Worm (Caenorhabditis elegans) whole organism, late embryonic: Measurements from ENCODE around the gene srd-30.

ENCODE experiments used
- C38D4.7 ChIP-seq: fragments of 200-800 bp; sonication (Bioruptor generic); optimal IDR thresholded peaks from 2 replicates; lab custom pipeline; 2018; ENCODE audit warnings: mild to moderate bottlenecking, missing genetic modification characterization, moderate library complexity, missing compliant biosample characterization
- F13H6.1 ChIP-seq: sonication (generic microtip); optimal IDR thresholded peaks from 2 replicates; lab custom pipeline; 2016; ENCODE audit warnings: missing genetic modification characterization, missing compliant biosample characterization
- K02D7.2 ChIP-seq: sonication (generic microtip); optimal IDR thresholded peaks from 2 replicates; lab custom pipeline; 2017; ENCODE audit warnings: mild to moderate bottlenecking, missing genetic modification characterization, missing compliant biosample characterization
- T23F11.4 ChIP-seq: fragments of 200-800 bp; sonication (Bioruptor generic); optimal IDR thresholded peaks from 2 replicates; lab custom pipeline; 2018; ENCODE audit warnings: mild to moderate bottlenecking, missing genetic modification characterization, missing compliant biosample characterization
- Y22D7AL.16 ChIP-seq: sonication (generic microtip); optimal IDR thresholded peaks from 2 replicates; lab custom pipeline; 2016; ENCODE audit warnings: missing genetic modification characterization, missing compliant biosample characterization
- ahr-1 ChIP-seq: sonication (generic microtip); optimal IDR thresholded peaks from 2 replicates; lab custom pipeline; 2016; ENCODE audit warnings: missing genetic modification characterization, missing compliant biosample characterization
- ceh-14 ChIP-seq: sonication (generic microtip); optimal IDR thresholded peaks from 2 replicates; lab custom pipeline; 2016; ENCODE audit warnings: missing genotype, missing genetic modification characterization, missing compliant biosample characterization
- ceh-2 ChIP-seq: sonication (generic microtip); optimal IDR thresholded peaks from 2 replicates; lab custom pipeline; 2016; ENCODE audit warnings: missing genotype, missing genetic modification characterization, missing compliant biosample characterization
- ceh-22 ChIP-seq: sonication (generic microtip); optimal IDR thresholded peaks from 2 replicates; lab custom pipeline; 2017; ENCODE audit warnings: missing biosample characterization, missing genetic modification characterization
- ceh-34 ChIP-seq: sonication (generic microtip); optimal IDR thresholded peaks from 2 replicates; lab custom pipeline; 2016; ENCODE audit warnings: mild to moderate bottlenecking, missing genetic modification characterization, missing compliant biosample characterization
- ceh-45 ChIP-seq: fragments of 200-800 bp; sonication (Bioruptor generic); IDR thresholded peaks from 2 replicates; pipeline ENCODE4 v1.3.6; 2022; ENCODE audit warnings: missing genetic modification reagents, missing genetic modification characterization, missing compliant biosample characterization
- ceh-48 ChIP-seq: sonication (generic microtip); optimal IDR thresholded peaks from 2 replicates; lab custom pipeline; 2016; ENCODE audit warnings: missing genetic modification characterization, inconsistent platforms, missing compliant biosample characterization
- ceh-6 ChIP-seq: fragments of 200-800 bp; sonication (Bioruptor generic); optimal IDR thresholded peaks from 2 replicates; lab custom pipeline; 2018; ENCODE audit warnings: mild to moderate bottlenecking, missing genetic modification characterization, missing compliant biosample characterization
- che-1 ChIP-seq: sonication (generic microtip); optimal IDR thresholded peaks from 2 replicates; lab custom pipeline; 2016; ENCODE audit warnings: mild to moderate bottlenecking, missing genetic modification characterization, missing compliant biosample characterization
- dmd-4 ChIP-seq: sonication (generic microtip); optimal IDR thresholded peaks from 2 replicates; lab custom pipeline; 2016; ENCODE audit warnings: borderline replicate concordance, missing genetic modification characterization, missing compliant biosample characterization
- dve-1 ChIP-seq: sonication (generic microtip); optimal IDR thresholded peaks from 2 replicates; lab custom pipeline; 2017; ENCODE audit warnings: antibody characterized with exemption, mild to moderate bottlenecking, missing genetic modification characterization, missing compliant biosample characterization
- elt-4 ChIP-seq: sonication (generic microtip); optimal IDR thresholded peaks from 2 replicates; lab custom pipeline; 2016; ENCODE audit warnings: missing genetic modification characterization, missing compliant biosample characterization
- ets-4 ChIP-seq: sonication (generic microtip); optimal IDR thresholded peaks from 2 replicates; lab custom pipeline; 2016; ENCODE audit warnings: missing genetic modification characterization, missing compliant biosample characterization
- fkh-10 ChIP-seq: fragments of 150-350 bp; optimal IDR thresholded peaks from 2 replicates; lab custom pipeline; 2014; ENCODE audit warnings: missing biosample characterization, missing genetic modification reagents, missing genetic modification characterization
- hlh-13 ChIP-seq: fragments of 200-800 bp; sonication (Bioruptor generic); optimal IDR thresholded peaks from 2 replicates; lab custom pipeline; 2018; ENCODE audit warnings: mild to moderate bottlenecking, missing genetic modification characterization, missing compliant biosample characterization
- hlh-30 ChIP-seq: sonication (generic microtip); optimal IDR thresholded peaks from 2 replicates; lab custom pipeline; 2017; ENCODE audit warnings: antibody characterized with exemption, missing genetic modification characterization, missing compliant biosample characterization; ENCODE audit not compliant: insufficient read depth
- lim-6 ChIP-seq: sonication (generic microtip); optimal IDR thresholded peaks from 2 replicates; lab custom pipeline; 2016; ENCODE audit warnings: missing genetic modification characterization, missing compliant biosample characterization
- mec-3 ChIP-seq: sonication (generic microtip); optimal IDR thresholded peaks from 2 replicates; lab custom pipeline; 2016; ENCODE audit warnings: borderline replicate concordance, missing genetic modification characterization, missing compliant biosample characterization
- nfya-1 ChIP-seq: sonication (generic microtip); optimal IDR thresholded peaks from 2 replicates; lab custom pipeline; 2017; ENCODE audit warnings: missing genetic modification characterization, mild to moderate bottlenecking, missing compliant biosample characterization, antibody characterized with exemption, moderate library complexity
- nhr-11 ChIP-seq: fragments of 150-350 bp; optimal IDR thresholded peaks from 2 replicates; lab custom pipeline; 2014; ENCODE audit warnings: missing biosample characterization, missing genetic modification characterization
- odd-2 ChIP-seq: sonication (generic microtip); optimal IDR thresholded peaks from 2 replicates; lab custom pipeline; 2017; ENCODE audit warnings: antibody characterized with exemption, mild to moderate bottlenecking, missing genetic modification characterization, missing compliant biosample characterization
- pat-9 ChIP-seq: fragments of 200-800 bp; sonication (Bioruptor generic); optimal IDR thresholded peaks from 2 replicates; lab custom pipeline; 2018; ENCODE audit warnings: mild to moderate bottlenecking, missing genetic modification characterization, moderate library complexity, missing compliant biosample characterization
- pqm-1 ChIP-seq: sonication (generic microtip); optimal IDR thresholded peaks from 2 replicates; lab custom pipeline; 2016; ENCODE audit warnings: missing genetic modification characterization, missing compliant biosample characterization
- pros-1 ChIP-seq: fragments of 150-350 bp; optimal IDR thresholded peaks from 2 replicates; lab custom pipeline; 2014; ENCODE audit warnings: missing biosample characterization, missing genetic modification reagents, missing genetic modification characterization
- sdc-2 ChIP-seq: sonication (generic microtip); optimal IDR thresholded peaks from 2 replicates; lab custom pipeline; 2016; ENCODE audit warnings: missing genotype, missing genetic modification characterization, missing compliant biosample characterization
- sox-4 ChIP-seq: sonication (generic microtip); optimal IDR thresholded peaks from 2 replicates; lab custom pipeline; 2017; ENCODE audit warnings: mild to moderate bottlenecking, missing genetic modification characterization, inconsistent platforms, missing compliant biosample characterization
- syd-9 ChIP-seq: sonication (generic microtip); optimal IDR thresholded peaks from 2 replicates; lab custom pipeline; 2016; ENCODE audit warnings: mild to moderate bottlenecking, missing genetic modification characterization, moderate library complexity, missing compliant biosample characterization
- tbx-7 ChIP-seq: sonication (generic microtip); optimal IDR thresholded peaks from 2 replicates; lab custom pipeline; 2016; ENCODE audit warnings: missing genotype, missing genetic modification characterization, missing compliant biosample characterization
- ttx-3 ChIP-seq: sonication (generic microtip); optimal IDR thresholded peaks from 2 replicates; lab custom pipeline; 2016; ENCODE audit warnings: missing genetic modification reagents, missing genetic modification characterization, missing compliant biosample characterization
- unc-3 ChIP-seq, 2 experiments: fragments of 200-800 bp in 1 of 2; sonication (Bioruptor generic) in 1 of 2; sonication (generic microtip) in 1 of 2; conservative IDR thresholded peaks in 1 of 2; optimal IDR thresholded peaks in 1 of 2; 2 replicates each; pipeline versions ENCODE4 v1.3.6 to Lab custom; 2016 to 2022; ENCODE audit warnings: missing compliant biosample characterization in 2 of 2, missing genetic modification characterization in 2 of 2, missing genetic modification reagents in 1 of 2
- unc-42 ChIP-seq: sonication (generic microtip); optimal IDR thresholded peaks from 2 replicates; lab custom pipeline; 2016; ENCODE audit warnings: missing genotype, missing genetic modification characterization, missing compliant biosample characterization
- unc-86 ChIP-seq: sonication (generic microtip); optimal IDR thresholded peaks from 2 replicates; lab custom pipeline; 2016; ENCODE audit warnings: missing genetic modification characterization, missing compliant biosample characterization
- zip-5 ChIP-seq: sonication (generic microtip); optimal IDR thresholded peaks from 2 replicates; lab custom pipeline; 2016; ENCODE audit warnings: missing genetic modification characterization, missing compliant biosample characterization
- ztf-16 ChIP-seq: sonication (generic microtip); optimal IDR thresholded peaks from 2 replicates; lab custom pipeline; 2017; ENCODE audit warnings: missing genetic modification characterization, missing compliant biosample characterization

Gene srd-30

ce11 chrV:7600149-7600548, 29.5 kb upstream of the srd-30 start, which contains the start of gene C50E3.9:
TSS of gene C50E3.9 (minus strand) at chrV:7600249.
- no peak for TF ChIP-seq T23F11.4 (GFP tag; lab: Kevin White, UChicago)
- TF ChIP-seq Y22D7AL.16 (tag; lab: Kevin White, UChicago) = no peak
- no peak for TF ChIP-seq odd-2
- no peak for TF ChIP-seq dmd-4 (tag; lab: Kevin White, UChicago)
- TF ChIP-seq F13H6.1 (tag; lab: Kevin White, UChicago) = no peak
- no peak for TF ChIP-seq ahr-1 (tag; lab: Kevin White, UChicago)
- no peak for TF ChIP-seq unc-3 (GFP tag; conservative IDR thresholded peaks at IDR 0.05; lab: Robert Waterston, UW)
- TF ChIP-seq unc-3 (tag; optimal IDR thresholded peaks at IDR 0.05; lab: Kevin White, UChicago) = no peak
- TF ChIP-seq pqm-1 (tag; lab: Kevin White, UChicago) = no peak
- no peak for TF ChIP-seq mec-3 (tag; lab: Kevin White, UChicago)
- no peak for TF ChIP-seq K02D7.2 (tag; lab: Kevin White, UChicago)
- no peak for TF ChIP-seq ceh-14 (tag; lab: Kevin White, UChicago)
- no peak for TF ChIP-seq nhr-11 (tag; lab: Kevin White, UChicago)

- TF ChIP-seq ceh-48 (no peak), zip-5 (tag; lab: Kevin White, UChicago) (no peak), dmd-4 (tag; lab: Kevin White, UChicago) (no peak), ceh-34 (tag; lab: Kevin White, UChicago) (no peak), ztf-16 (no peak), ceh-2 (tag; lab: Kevin White, UChicago) (no peak), hlh-30 (tag; lab: Kevin White, UChicago) (no peak), syd-9 (tag; lab: Kevin White, UChicago) (no peak), nfya-1 (tag; lab: Kevin White, UChicago) (no peak), unc-42 (tag; lab: Kevin White, UChicago) (no peak), ceh-45 (GFP tag; lab: Robert Waterston, UW) (no peak), fkh-10 (no peak), odd-2 (no peak), ahr-1 (tag; lab: Kevin White, UChicago) (no peak), elt-4 (no peak), dve-1 (tag; lab: Kevin White, UChicago) (no peak)
Observed at ce11 chrV:7601443-7601842, 28.2 kb upstream of the srd-30 start, which contains the start of gene scl-26. TSS of gene scl-26 (minus strand) at chrV:7601543.

- TF ChIP-seq sox-4 (tag; lab: Kevin White, UChicago) = no peak
- no peak for TF ChIP-seq sdc-2 (tag; lab: Kevin White, UChicago)
- no peak for TF ChIP-seq hlh-13
- TF ChIP-seq ceh-6 (GFP tag; lab: Kevin White, UChicago) = no peak
- no peak for TF ChIP-seq ets-4 (tag; lab: Kevin White, UChicago)
- no peak for TF ChIP-seq ttx-3 (tag; lab: Kevin White, UChicago)
- no peak for TF ChIP-seq che-1
- TF ChIP-seq tbx-7 (tag; lab: Kevin White, UChicago) = no peak
- no peak for TF ChIP-seq elt-4
- no peak for TF ChIP-seq unc-86 (tag; lab: Kevin White, UChicago)
Observed at ce11 chrV:7603404-7603803, 26.2 kb upstream of the srd-30 start, which contains the start of gene C50E3.11. TSS of gene C50E3.11 (minus strand) at chrV:7603486.

- TF ChIP-seq lim-6 (tag; lab: Kevin White, UChicago) (no peak), ets-4 (tag; lab: Kevin White, UChicago) (no peak), ceh-22 (tag; lab: Kevin White, UChicago) (no peak), T23F11.4 (GFP tag; lab: Kevin White, UChicago) (no peak), che-1 (no peak), ttx-3 (tag; lab: Kevin White, UChicago) (no peak), odd-2 (no peak), C38D4.7 (GFP tag; lab: Kevin White, UChicago) (no peak), pros-1 (no peak), pat-9 (tag; lab: Kevin White, UChicago) (no peak), K02D7.2 (tag; lab: Kevin White, UChicago) (no peak), ahr-1 (tag; lab: Kevin White, UChicago) (no peak), Y22D7AL.16 (tag; lab: Kevin White, UChicago) (no peak)
Observed at ce11 chrV:7604858-7605257, 24.7 kb upstream of the srd-30 start, which contains the start of gene clec-213. TSS of gene clec-213 (plus strand) at chrV:7605158.
